Worm (Caenorhabditis elegans) whole organism, L2 larva: ENCODE measurements around the gene K08H10.10.
A peak's percentile ranks its signal among the peaks of the same experiment; 100 is the strongest.

Experiments
- C34F6.9 ChIP-seq: fragments of 150-350 bp; optimal IDR thresholded peaks from 2 replicates; lab custom pipeline; 2014; ENCODE audit warnings: missing biosample characterization, missing genetic modification characterization
- F13H6.1 ChIP-seq: sonication (generic microtip); optimal IDR thresholded peaks from 2 replicates; lab custom pipeline; 2016; ENCODE audit warnings: missing genetic modification characterization, missing compliant biosample characterization
- R02D3.7 ChIP-seq: fragments of 150-350 bp; optimal IDR thresholded peaks from 2 replicates; lab custom pipeline; 2014; ENCODE audit warnings: missing biosample characterization, missing genetic modification characterization
- Y55F3AM.14 ChIP-seq: fragments of 200-800 bp; sonication (Bioruptor generic); optimal IDR thresholded peaks from 2 replicates; lab custom pipeline; 2018; ENCODE audit warnings: mild to moderate bottlenecking, missing genetic modification characterization, missing compliant biosample characterization
- alr-1 ChIP-seq: fragments of 150-350 bp; optimal IDR thresholded peaks from 2 replicates; lab custom pipeline; 2014; ENCODE audit warnings: missing biosample characterization, missing genetic modification characterization
- aly-2 ChIP-seq: fragments of 150-350 bp; optimal IDR thresholded peaks from 2 replicates; lab custom pipeline; 2014; ENCODE audit warnings: missing biosample characterization, missing genetic modification characterization
- ama-1 ChIP-seq: fragments of 150-350 bp; optimal IDR thresholded peaks from 2 replicates; lab custom pipeline; 2018; ENCODE audit warnings: inconsistent platforms
- blmp-1 ChIP-seq: sonication (generic microtip); optimal IDR thresholded peaks from 2 replicates; lab custom pipeline; 2017; ENCODE audit warnings: missing genetic modification characterization, mild to moderate bottlenecking, missing compliant biosample characterization, antibody characterized with exemption, moderate library complexity; ENCODE audit not compliant: insufficient read depth
- ceh-82 ChIP-seq: fragments of 150-350 bp; optimal IDR thresholded peaks from 2 replicates; lab custom pipeline; 2014; ENCODE audit warnings: missing biosample characterization, missing genetic modification characterization
- crh-2 ChIP-seq: sonication (generic microtip); optimal IDR thresholded peaks from 2 replicates; lab custom pipeline; 2017; ENCODE audit warnings: missing biosample characterization, missing genetic modification characterization
- egl-27 ChIP-seq: sonication (generic microtip); optimal IDR thresholded peaks from 3 replicates; lab custom pipeline; 2017; ENCODE audit warnings: missing biosample characterization, missing genetic modification reagents, missing genetic modification characterization
- elt-3 ChIP-seq: sonication (generic microtip); optimal IDR thresholded peaks from 2 replicates; lab custom pipeline; 2017; ENCODE audit warnings: missing biosample characterization, missing genetic modification characterization
- fos-1 ChIP-seq: fragments of 150-350 bp; optimal IDR thresholded peaks from 2 replicates; lab custom pipeline; 2014; ENCODE audit warnings: missing biosample characterization, missing genetic modification characterization
- gmeb-1 ChIP-seq: fragments of 150-350 bp; optimal IDR thresholded peaks from 2 replicates; lab custom pipeline; 2014; ENCODE audit warnings: missing biosample characterization, missing genetic modification characterization
- lin-11 ChIP-seq: fragments of 150-350 bp; sonication (generic microtip); optimal IDR thresholded peaks from 2 replicates; lab custom pipeline; 2014; ENCODE audit warnings: missing biosample characterization, missing genetic modification characterization, inconsistent platforms, mixed read lengths
- lin-13 ChIP-seq: fragments of 150-350 bp; optimal IDR thresholded peaks from 2 replicates; lab custom pipeline; 2014; ENCODE audit warnings: missing biosample characterization, missing genetic modification reagents, missing genetic modification characterization
- lin-39 ChIP-seq: fragments of 150-350 bp; optimal IDR thresholded peaks from 2 replicates; lab custom pipeline; 2014; ENCODE audit warnings: missing biosample characterization, missing genetic modification reagents, missing genetic modification characterization
- lsy-2 ChIP-seq, 2 experiments: fragments of 150-350 bp in 1 of 2; sonication (generic microtip) in 1 of 2; optimal IDR thresholded peaks; 2 replicates each; lab custom pipeline; 2014 to 2017; ENCODE audit warnings: missing biosample characterization in 2 of 2, missing genetic modification characterization in 2 of 2
- mab-5 ChIP-seq: fragments of 150-350 bp; optimal IDR thresholded peaks from 2 replicates; lab custom pipeline; 2014; ENCODE audit warnings: missing biosample characterization, missing genetic modification characterization
- mbf-1 ChIP-seq: sonication (generic microtip); optimal IDR thresholded peaks from 2 replicates; lab custom pipeline; 2017; ENCODE audit warnings: missing biosample characterization, missing genetic modification characterization
- mdl-1 ChIP-seq, 2 experiments: fragments of 150-350 bp in 1 of 2; sonication (generic microtip) in 1 of 2; optimal IDR thresholded peaks; 2 replicates each; lab custom pipeline; 2017; ENCODE audit warnings: missing biosample characterization in 2 of 2, missing genetic modification characterization in 2 of 2
- nhr-10 ChIP-seq: sonication (generic microtip); optimal IDR thresholded peaks from 2 replicates; lab custom pipeline; 2017; ENCODE audit warnings: missing biosample characterization, missing genetic modification characterization
- nhr-11 ChIP-seq: fragments of 150-350 bp; optimal IDR thresholded peaks from 2 replicates; lab custom pipeline; 2014; ENCODE audit warnings: missing biosample characterization, missing genetic modification characterization
- nhr-129 ChIP-seq: fragments of 150-350 bp; optimal IDR thresholded peaks from 2 replicates; lab custom pipeline; 2014; ENCODE audit warnings: missing biosample characterization, missing genetic modification characterization
- nhr-21 ChIP-seq: fragments of 150-350 bp; optimal IDR thresholded peaks from 2 replicates; lab custom pipeline; 2014; ENCODE audit warnings: missing biosample characterization, missing genetic modification characterization
- nhr-23 ChIP-seq: fragments of 150-350 bp; optimal IDR thresholded peaks from 2 replicates; lab custom pipeline; 2014; ENCODE audit warnings: missing biosample characterization, missing genetic modification reagents, missing genetic modification characterization
- nhr-237 ChIP-seq: fragments of 150-350 bp; optimal IDR thresholded peaks from 2 replicates; lab custom pipeline; 2014; ENCODE audit warnings: missing biosample characterization, missing genetic modification characterization
- nhr-25 ChIP-seq: fragments of 150-350 bp; sonication (generic microtip); optimal IDR thresholded peaks from 3 replicates; lab custom pipeline; 2014; ENCODE audit warnings: missing biosample characterization, missing genetic modification characterization
- nhr-6 ChIP-seq: fragments of 150-350 bp; optimal IDR thresholded peaks from 2 replicates; lab custom pipeline; 2014; ENCODE audit warnings: missing biosample characterization, missing genetic modification characterization
- peb-1 ChIP-seq: fragments of 150-350 bp; optimal IDR thresholded peaks from 2 replicates; lab custom pipeline; 2014; ENCODE audit warnings: missing biosample characterization, missing genetic modification characterization
- sem-4 ChIP-seq: fragments of 150-350 bp; optimal IDR thresholded peaks from 2 replicates; lab custom pipeline; 2014; ENCODE audit warnings: missing biosample characterization, missing genetic modification reagents, missing genetic modification characterization
- skn-1 ChIP-seq: sonication (generic microtip); optimal IDR thresholded peaks from 2 replicates; lab custom pipeline; 2017; ENCODE audit warnings: missing biosample characterization, missing genetic modification characterization
- sma-3 ChIP-seq: sonication (generic microtip); optimal IDR thresholded peaks from 2 replicates; lab custom pipeline; 2016; ENCODE audit warnings: missing genetic modification reagents, missing genetic modification characterization, missing compliant biosample characterization
- sma-9 ChIP-seq, 2 experiments: fragments of 150-350 bp in 1 of 2; sonication (generic microtip) in 1 of 2; optimal IDR thresholded peaks; 2 replicates each; lab custom pipeline; 2014 to 2016; ENCODE audit warnings: missing genetic modification characterization in 2 of 2, mild to moderate bottlenecking in 1 of 2, missing biosample characterization in 1 of 2, missing compliant biosample characterization in 1 of 2, missing genetic modification reagents in 1 of 2, moderate library complexity in 1 of 2
- unc-55 ChIP-seq: fragments of 150-350 bp; sonication (generic microtip); optimal IDR thresholded peaks from 3 replicates; lab custom pipeline; 2014; ENCODE audit warnings: missing biosample characterization, missing genetic modification reagents, missing genetic modification characterization
- zag-1 ChIP-seq: fragments of 150-350 bp; optimal IDR thresholded peaks from 2 replicates; lab custom pipeline; 2014; ENCODE audit warnings: missing biosample characterization, missing genetic modification characterization

Gene K08H10.10

DNA sequence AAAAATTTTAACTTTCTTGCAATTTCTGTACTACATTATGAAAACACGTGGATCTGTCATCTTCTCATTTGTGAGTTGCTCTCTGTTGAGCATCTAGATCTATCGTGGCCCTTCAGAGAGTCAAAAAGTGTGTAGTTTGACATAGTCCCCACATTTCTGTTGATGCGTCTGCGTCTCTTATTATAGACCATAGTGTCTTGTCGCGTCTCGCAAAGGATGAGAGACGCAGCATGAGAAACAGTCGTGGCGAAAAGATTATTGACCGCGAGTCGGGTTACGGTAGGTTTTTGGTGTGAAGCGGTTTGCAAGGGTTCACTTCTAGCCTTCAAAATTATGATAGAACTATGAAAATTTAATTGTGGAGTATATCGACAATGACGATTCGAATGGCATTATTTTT, 41.4 kb downstream of the K08H10.10 start:
- TF ChIP-seq fos-1 (peak; percentile 46), mdl-1 (tag; optimal IDR thresholded peaks at IDR 0.05; lab: Kevin White, UChicago) (peak in 1 of 2 experiments; percentile 71), aly-2 (tag; lab: Kevin White, UChicago) (no peak), nhr-6 (tag; lab: Kevin White, UChicago) (peak; percentile 23), lin-13 (GFP tag; lab: Kevin White, UChicago) (peak; percentile 40), lin-39 (tag; lab: Kevin White, UChicago) (no peak), peb-1 (tag; lab: Kevin White, UChicago) (no peak), egl-27 (tag; lab: Kevin White, UChicago) (peak; percentile 71), nhr-25 (tag; lab: Kevin White, UChicago) (peak; percentile 3), unc-55 (GFP tag; lab: Kevin White, UChicago) (peak; percentile 74), C34F6.9 (tag; lab: Kevin White, UChicago) (peak; percentile 84), nhr-129 (tag; lab: Kevin White, UChicago) (peak; percentile 80), Y55F3AM.14 (GFP tag; lab: Kevin White, UChicago) (no peak), sma-9 (GFP tag; optimal IDR thresholded peaks at IDR 0.05; lab: Kevin White, UChicago) (peak; percentile 95), sma-9 (tag; optimal IDR thresholded peaks at IDR 0.05; lab: Kevin White, UChicago) (no peak), skn-1 (no peak), gmeb-1 (tag; lab: Kevin White, UChicago) (peak; percentile 42), sma-3 (GFP tag; lab: Kevin White, UChicago) (peak; percentile 53), ama-1 (lab: Kevin White, UChicago) (no peak), alr-1 (tag; lab: Kevin White, UChicago) (no peak), nhr-23 (tag; lab: Kevin White, UChicago) (no peak), lin-11 (tag; lab: Kevin White, UChicago) (peak; percentile 27), F13H6.1 (tag; lab: Kevin White, UChicago) (peak; percentile 80), elt-3 (tag; lab: Kevin White, UChicago) (no peak), mab-5 (peak; percentile 36), zag-1 (tag; lab: Kevin White, UChicago) (peak; percentile 28), crh-2 (tag; lab: Kevin White, UChicago) (peak; percentile 81), lsy-2 (tag; optimal IDR thresholded peaks at IDR 0.05; lab: Kevin White, UChicago) (peak; percentile 89 to 98), nhr-10 (tag; lab: Kevin White, UChicago) (peak; percentile 8), sem-4 (tag; lab: Kevin White, UChicago) (peak; percentile 4), R02D3.7 (no peak), nhr-21 (peak; percentile 39), nhr-237 (tag; lab: Kevin White, UChicago) (no peak), ceh-82 (tag; lab: Kevin White, UChicago) (no peak)

DNA sequence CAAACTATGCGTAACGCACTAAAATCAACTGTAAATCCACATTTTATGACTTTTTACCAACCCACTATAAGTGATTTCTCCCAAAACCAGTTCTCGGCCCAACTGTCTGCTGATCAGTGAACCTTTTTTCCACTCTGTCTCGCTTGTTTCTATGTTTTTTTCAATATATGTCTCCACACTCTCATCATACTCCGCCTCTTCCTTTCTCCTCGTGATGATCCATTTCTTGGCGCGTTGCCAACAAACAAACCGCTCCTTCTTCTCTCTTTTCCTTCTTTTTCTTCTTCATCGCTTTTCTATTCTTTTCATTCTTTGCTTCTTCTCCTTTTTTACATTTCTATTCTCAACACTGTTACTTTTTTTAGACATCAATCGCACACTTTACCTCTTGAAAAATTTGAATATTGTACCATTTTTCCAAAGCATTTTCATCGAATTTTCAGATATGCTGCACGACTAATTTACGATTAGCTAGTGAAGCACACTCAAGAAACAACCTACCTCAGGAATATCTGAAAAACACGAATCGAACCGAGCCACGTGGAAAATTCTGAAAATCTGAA, 42.5 kb downstream of the K08H10.10 start, which contains the start of gene T06E8.8:
Gene T06E8.8, plus strand, starts transcription at position 513 of the 563 bp plus-strand sequence.
- TF ChIP-seq ama-1 (lab: Kevin White, UChicago) (no peak), crh-2 (tag; lab: Kevin White, UChicago) (peak; percentile 70), nhr-11 (tag; lab: Kevin White, UChicago) (no peak), nhr-129 (tag; lab: Kevin White, UChicago) (peak; percentile 78), mbf-1 (tag; lab: Kevin White, UChicago) (no peak), mdl-1 (tag; optimal IDR thresholded peaks at IDR 0.05; lab: Kevin White, UChicago) (peak; percentile 48 to 50), sma-3 (GFP tag; lab: Kevin White, UChicago) (peak; percentile 86), Y55F3AM.14 (GFP tag; lab: Kevin White, UChicago) (peak; percentile 20), lin-13 (GFP tag; lab: Kevin White, UChicago) (peak; percentile 31), sem-4 (tag; lab: Kevin White, UChicago) (peak; percentile 82), C34F6.9 (tag; lab: Kevin White, UChicago) (peak; percentile 48), gmeb-1 (tag; lab: Kevin White, UChicago) (peak; percentile 58), skn-1 (no peak), lsy-2 (tag; optimal IDR thresholded peaks at IDR 0.05; lab: Kevin White, UChicago) (peak in 1 of 2 experiments; percentile 83), nhr-237 (tag; lab: Kevin White, UChicago) (no peak), R02D3.7 (no peak), egl-27 (tag; lab: Kevin White, UChicago) (peak; percentile 63), blmp-1 (tag; lab: Kevin White, UChicago) (peak; percentile 87), sma-9 (GFP tag; optimal IDR thresholded peaks at IDR 0.05; lab: Kevin White, UChicago) (peak; percentile 93), sma-9 (tag; optimal IDR thresholded peaks at IDR 0.05; lab: Kevin White, UChicago) (no peak), nhr-25 (tag; lab: Kevin White, UChicago) (peak; percentile 87), nhr-21 (peak; percentile 72), nhr-6 (tag; lab: Kevin White, UChicago) (peak; percentile 83), unc-55 (GFP tag; lab: Kevin White, UChicago) (peak; percentile 74), F13H6.1 (tag; lab: Kevin White, UChicago) (peak; percentile 81), fos-1 (peak; percentile 56)
